Fruit fly (Drosophila melanogaster): Measurements from ENCODE around the gene CG9368.

The CG9368 gene

dm6 chr3L:19649374-19649948 is 48.0 kb downstream of the CG9368 start, which contains the start of gene Oat (continued):
- TF ChIP-seq Bdp1 (GFP tag; optimal IDR thresholded peaks at IDR 0.05) (no peak), sug (tag; optimal IDR thresholded peaks at IDR 0.05) (peak; percentile 79), CG2202 (tag; optimal IDR thresholded peaks at IDR 0.05) (no peak), CG14050 (GFP tag; IDR thresholded peaks at IDR 0.05) (no peak), eyg (GFP tag; optimal IDR thresholded peaks at IDR 0.05) (no peak), nerfin-1 (tag; optimal IDR thresholded peaks at IDR 0.05) (no peak), Dfd (GFP tag; optimal IDR thresholded peaks at IDR 0.05) (no peak), sens (GFP tag) (peak; percentile 39), CG10366 (GFP tag; IDR thresholded peaks at IDR 0.05) (no peak), jing (GFP tag; optimal IDR thresholded peaks at IDR 0.05) (no peak), Ravus (GFP tag; IDR thresholded peaks at IDR 0.05) (no peak), stwl (tag; optimal IDR thresholded peaks at IDR 0.05) (no peak), Med (GFP tag) (peak; percentile 77), Ada2b (GFP tag; IDR thresholded peaks at IDR 0.05) (no peak), CG12769 (tag; optimal IDR thresholded peaks at IDR 0.05) (peak; percentile 55), CG3726 (GFP tag; IDR thresholded peaks at IDR 0.05) (no peak), Dbx (GFP tag; IDR thresholded peaks at IDR 0.05) (peak; percentile 37; the same call in 1 of the 3 replicates), CG16779 (GFP tag; IDR thresholded peaks at IDR 0.05) (no peak)

dm6 chr3L:19650121-19650520 is 48.7 kb downstream of the CG9368 start:
- TF ChIP-seq Antp (GFP tag; optimal IDR thresholded peaks at IDR 0.05) (no peak), CG17186 (GFP tag; optimal IDR thresholded peaks at IDR 0.05) (no peak), kah (GFP tag; optimal IDR thresholded peaks at IDR 0.05) (no peak), Fer2 (tag; optimal IDR thresholded peaks at IDR 0.05) (no peak), zf30C (GFP tag; optimal IDR thresholded peaks at IDR 0.05) (no peak), CG13123 (GFP tag; optimal IDR thresholded peaks at IDR 0.05) (no peak), Dfd (GFP tag; optimal IDR thresholded peaks at IDR 0.05) (no peak), esg (GFP tag; conservative IDR thresholded peaks at IDR 0.05) (no peak), ato (GFP tag; IDR thresholded peaks at IDR 0.05; ENCODE audit: partially characterized antibody) (0 out of 2 replicates have a peak, but pooled peaks have one; percentile 26), Atf-2 (GFP tag; optimal IDR thresholded peaks at IDR 0.05) (no peak), CG10979 (tag; optimal IDR thresholded peaks at IDR 0.05) (no peak), CG6791 (GFP tag; IDR thresholded peaks at IDR 0.05; ENCODE audit: partially characterized antibody) (peak; percentile 62), CG13287 (GFP tag; IDR thresholded peaks at IDR 0.05; ENCODE audit: partially characterized antibody) (peak; percentile 40; the same call in 1 of the 2 replicates), org-1 (GFP tag; optimal IDR thresholded peaks at IDR 0.05) (no peak), CG7963 (GFP tag; IDR thresholded peaks at IDR 0.05; ENCODE audit: partially characterized antibody) (peak; percentile 72), Mrtf (GFP tag; IDR thresholded peaks at IDR 0.05) (no peak), CG8944 (GFP tag; optimal IDR thresholded peaks at IDR 0.05) (no peak), HLH4C (GFP tag; IDR thresholded peaks at IDR 0.05; ENCODE audit: partially characterized antibody) (peak; percentile 92), Ravus (GFP tag; IDR thresholded peaks at IDR 0.05) (no peak), NC2α (GFP tag; optimal IDR thresholded peaks at IDR 0.05) (no peak), CG14860 (GFP tag; IDR thresholded peaks at IDR 0.05; ENCODE audit: partially characterized antibody) (peak; percentile 74), knrl (GFP tag; IDR thresholded peaks at IDR 0.05; ENCODE audit: partially characterized antibody) (no peak), D19B (GFP tag; optimal IDR thresholded peaks at IDR 0.05) (peak; percentile 90), inv (GFP tag; IDR thresholded peaks at IDR 0.05; ENCODE audit: partially characterized antibody) (peak; percentile 37; the same call in 1 of the 2 replicates), tna (GFP tag; IDR thresholded peaks at IDR 0.05; ENCODE audit: partially characterized antibody) (peak; percentile 83), Six4 (GFP tag; optimal IDR thresholded peaks at IDR 0.05) (no peak), CG6654 (GFP tag; optimal IDR thresholded peaks at IDR 0.05) (no peak), cas (GFP tag; IDR thresholded peaks at IDR 0.05) (no peak), gsb (GFP tag; IDR thresholded peaks at IDR 0.05) (no peak), ase (GFP tag; IDR thresholded peaks at IDR 0.05) (no peak), lola (GFP tag; optimal IDR thresholded peaks at IDR 0.05) (no peak), CG10543 (GFP tag; optimal IDR thresholded peaks at IDR 0.05) (no peak), vnd (GFP tag; IDR thresholded peaks at IDR 0.05; ENCODE audit: partially characterized antibody) (peak; percentile 54)
